In the genomic region with DNA sequence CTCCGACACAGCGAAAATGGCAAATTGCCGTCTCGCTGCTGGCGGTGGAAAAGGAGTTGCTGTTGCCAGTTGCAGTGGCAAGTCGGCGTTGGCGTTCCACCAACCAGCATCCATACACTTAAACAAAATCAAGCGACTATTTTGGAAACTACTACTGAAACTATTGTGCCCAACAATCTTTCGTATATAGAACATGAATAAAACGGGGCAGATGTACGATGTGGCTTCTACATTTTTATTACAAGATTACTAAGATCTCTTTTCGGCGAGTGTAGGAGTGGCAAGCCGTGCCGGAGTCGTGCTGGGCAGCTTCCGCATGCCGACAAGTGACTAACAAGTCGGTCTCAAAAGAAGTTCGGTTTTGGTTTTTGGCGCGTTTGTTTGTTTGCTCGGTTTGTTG, we compare ENCODE assay signal across 1 fruit fly cellular context.
TF ChIP-seq lines count a peak whose summit lies in the region.

No protein-coding gene starts in this region.

TF ChIP-seq in whole organism, prepupa, 60 proteins besides CTCF, POLR2A, EP300 and RAD21 (continued from another document):
- TF ChIP-seq esn (GFP tag; optimal IDR thresholded peaks at IDR 0.05; lab: Kevin White, UChicago) (peak; percentile 60), CG8632 (GFP tag; optimal IDR thresholded peaks at IDR 0.05; lab: Kevin White, UChicago) (peak; percentile 35), CG6854 (GFP tag; optimal IDR thresholded peaks at IDR 0.05; lab: Kevin White, UChicago) (no peak), Ets96B (tag; optimal IDR thresholded peaks at IDR 0.05; lab: Kevin White, UChicago) (no peak), eg (GFP tag; IDR thresholded peaks at IDR 0.05; lab: Robert Waterston, UW) (peak; percentile 92), topi (GFP tag; optimal IDR thresholded peaks at IDR 0.05; lab: Kevin White, UChicago) (peak; percentile 57), Eip78C (GFP tag; lab: Kevin White, UChicago) (peak; percentile 92), dsx (GFP tag; optimal IDR thresholded peaks at IDR 0.05; lab: Kevin White, UChicago; ENCODE audit: poor library complexity, severe bottlenecking) (no peak), net (GFP tag; optimal IDR thresholded peaks at IDR 0.05; lab: Kevin White, UChicago) (peak; percentile 81), ss (GFP tag; optimal IDR thresholded peaks at IDR 0.05; lab: Kevin White, UChicago) (no peak), CG15336 (GFP tag; IDR thresholded peaks at IDR 0.05; lab: Robert Waterston, UW) (peak; percentile 95), CG6792 (GFP tag; optimal IDR thresholded peaks at IDR 0.05; lab: Kevin White, UChicago) (peak; percentile 40), CG3032 (tag; optimal IDR thresholded peaks at IDR 0.05; lab: Kevin White, UChicago) (peak; percentile 24), CG11902 (GFP tag; optimal IDR thresholded peaks at IDR 0.05; lab: Kevin White, UChicago) (peak; percentile 15), CG4318 (GFP tag; optimal IDR thresholded peaks at IDR 0.05; lab: Kevin White, UChicago) (peak; percentile 86), salr (GFP tag; optimal IDR thresholded peaks at IDR 0.05; lab: Kevin White, UChicago) (peak in 1 of 2 experiments; percentile 59), lz (GFP tag; optimal IDR thresholded peaks at IDR 0.05; lab: Kevin White, UChicago) (peak; percentile 43), Hr4 (GFP tag; optimal IDR thresholded peaks at IDR 0.05; lab: Kevin White, UChicago) (peak; percentile 94), CG9139 (GFP tag; optimal IDR thresholded peaks at IDR 0.05; lab: Kevin White, UChicago) (no peak), Smox (GFP tag; optimal IDR thresholded peaks at IDR 0.05; lab: Kevin White, UChicago) (peak; percentile 64), Sox14 (GFP tag; optimal IDR thresholded peaks at IDR 0.05; lab: Kevin White, UChicago) (peak; percentile 75), CG7368 (GFP tag; optimal IDR thresholded peaks at IDR 0.05; lab: Kevin White, UChicago) (peak; percentile 49), CG10631 (GFP tag; optimal IDR thresholded peaks at IDR 0.05; lab: Kevin White, UChicago) (peak; percentile 39), CG8319 (GFP tag; optimal IDR thresholded peaks at IDR 0.05; lab: Kevin White, UChicago) (no peak), Sox102F (GFP tag; optimal IDR thresholded peaks at IDR 0.05; lab: Kevin White, UChicago) (peak; percentile 66), CG16779 (tag; optimal IDR thresholded peaks at IDR 0.05; lab: Kevin White, UChicago) (peak; percentile 48), CG1621 (tag; optimal IDR thresholded peaks at IDR 0.05; lab: Kevin White, UChicago) (no peak), Eip93F (GFP tag; optimal IDR thresholded peaks at IDR 0.05; lab: Kevin White, UChicago) (no peak), svp (GFP tag; lab: Kevin White, UChicago) (peak; percentile 73), Blimp-1 (GFP tag; optimal IDR thresholded peaks at IDR 0.05; lab: Kevin White, UChicago) (no peak), CG6163 (GFP tag; IDR thresholded peaks at IDR 0.05; lab: Robert Waterston, UW) (peak; percentile 86), CG10669 (GFP tag; optimal IDR thresholded peaks at IDR 0.05; lab: Kevin White, UChicago) (peak; percentile 2), Lpt (GFP tag; optimal IDR thresholded peaks at IDR 0.05; lab: Kevin White, UChicago) (peak; percentile 87), CG31627 (GFP tag; optimal IDR thresholded peaks at IDR 0.05; lab: Kevin White, UChicago) (peak; percentile 56), dac (GFP tag; optimal IDR thresholded peaks at IDR 0.05; lab: Kevin White, UChicago) (peak; percentile 72)
